Fruit fly (Drosophila melanogaster) whole organism, embryonic: ENCODE measurements around the gene CG8641.
A peak's percentile ranks its signal among the peaks of the same experiment; 100 is the strongest.

ENCODE experiments used
- Ada2b ChIP-seq: fragments of 200-800 bp; sonication (Bioruptor generic); IDR thresholded peaks from 2 replicates; pipeline ENCODE4 v1.3.6; 2022; ENCODE audit warnings: missing biosample characterization, missing genetic modification characterization
- CG10321 ChIP-seq: fragments of 200-800 bp; sonication (Bioruptor generic); IDR thresholded peaks from 2 replicates; pipeline ENCODE4 v1.3.6; 2022; ENCODE audit warnings: missing biosample characterization, missing genetic modification characterization
- CG11504 ChIP-seq: fragments of 200-800 bp; sonication (Bioruptor generic); optimal IDR thresholded peaks from 3 replicates; lab custom pipeline; 2019; ENCODE audit warnings: missing biosample characterization, mild to moderate bottlenecking, missing genetic modification characterization, moderate library complexity
- CG14965 ChIP-seq: fragments of 200-800 bp; sonication (Bioruptor generic); optimal IDR thresholded peaks from 2 replicates; lab custom pipeline; 2016; ENCODE audit warnings: missing biosample characterization, missing genetic modification characterization, borderline replicate concordance
- CG15073 ChIP-seq: fragments of 200-800 bp; sonication (Bioruptor generic); optimal IDR thresholded peaks from 2 replicates; lab custom pipeline; 2016; ENCODE audit warnings: missing biosample characterization, missing genetic modification characterization
- CG17361 ChIP-seq: fragments of 200-800 bp; sonication (Bioruptor generic); IDR thresholded peaks from 3 replicates; pipeline ENCODE4 v1.3.6; 2022; ENCODE audit warnings: missing biosample characterization, missing genetic modification characterization
- CG17385 ChIP-seq: fragments of 200-800 bp; sonication (Bioruptor generic); optimal IDR thresholded peaks from 3 replicates; lab custom pipeline; 2018; ENCODE audit warnings: missing biosample characterization, mild to moderate bottlenecking, missing genetic modification characterization
- CG17912 ChIP-seq: fragments of 200-800 bp; sonication (Bioruptor generic); optimal IDR thresholded peaks from 2 replicates; lab custom pipeline; 2018; ENCODE audit warnings: missing biosample characterization, mild to moderate bottlenecking, missing genetic modification characterization
- CG2875 ChIP-seq: fragments of 200-800 bp; sonication (Bioruptor generic); optimal IDR thresholded peaks from 2 replicates; lab custom pipeline; 2017; ENCODE audit warnings: missing biosample characterization, mild to moderate bottlenecking, missing genetic modification characterization, missing genetic modification reagents
- CG30403 ChIP-seq: fragments of 200-800 bp; sonication (Bioruptor generic); optimal IDR thresholded peaks from 3 replicates; lab custom pipeline; 2016; ENCODE audit warnings: missing biosample characterization, missing genetic modification characterization
- CG32767 ChIP-seq: fragments of 200-800 bp; sonication (Bioruptor generic); IDR thresholded peaks from 2 replicates; pipeline ENCODE4 v1.3.6; 2022; ENCODE audit warnings: missing biosample characterization, missing genetic modification characterization
- CG34376 ChIP-seq: fragments of 200-800 bp; sonication (Bioruptor generic); optimal IDR thresholded peaks from 2 replicates; lab custom pipeline; 2018; ENCODE audit warnings: missing biosample characterization, mild to moderate bottlenecking, missing genetic modification characterization
- CG3726 ChIP-seq: fragments of 200-800 bp; sonication (Bioruptor generic); IDR thresholded peaks from 3 replicates; pipeline ENCODE4, ENCODE4 v1.3.6; 2022; ENCODE audit warnings: missing biosample characterization, missing genetic modification characterization
- CG4424 ChIP-seq: fragments of 200-800 bp; sonication (Bioruptor generic); optimal IDR thresholded peaks from 3 replicates; lab custom pipeline; 2016; ENCODE audit warnings: missing biosample characterization, missing genetic modification characterization
- CG6854 ChIP-seq: fragments of 200-800 bp; sonication (Bioruptor generic); optimal IDR thresholded peaks from 3 replicates; lab custom pipeline; 2017; ENCODE audit warnings: missing biosample characterization, mild to moderate bottlenecking, missing genetic modification characterization
- CG7556 ChIP-seq: fragments of 200-800 bp; sonication (Bioruptor generic); optimal IDR thresholded peaks from 2 replicates; lab custom pipeline; 2017; ENCODE audit warnings: missing biosample characterization, mild to moderate bottlenecking, missing genetic modification characterization
- CG7839 ChIP-seq: fragments of 200-800 bp; sonication (Bioruptor generic); optimal IDR thresholded peaks from 3 replicates; lab custom pipeline; 2018; ENCODE audit warnings: missing biosample characterization, mild to moderate bottlenecking, missing genetic modification characterization, moderate library complexity
- CG8765 ChIP-seq: fragments of 200-800 bp; sonication (Bioruptor generic); IDR thresholded peaks from 2 replicates; pipeline ENCODE4 v1.3.6; 2022; ENCODE audit warnings: missing biosample characterization, missing genetic modification characterization
- CG9727 ChIP-seq: fragments of 200-800 bp; sonication (Bioruptor generic); optimal IDR thresholded peaks from 3 replicates; lab custom pipeline; 2017; ENCODE audit warnings: missing biosample characterization, mild to moderate bottlenecking, missing genetic modification characterization
- CG9932 ChIP-seq: fragments of 200-800 bp; sonication (Bioruptor generic); IDR thresholded peaks from 2 replicates; pipeline ENCODE4 v1.3.6; 2022; ENCODE audit warnings: missing biosample characterization, missing genetic modification characterization
- Dp ChIP-seq: fragments of 200-800 bp; sonication (Bioruptor generic); optimal IDR thresholded peaks from 2 replicates; lab custom pipeline; 2018; ENCODE audit warnings: missing biosample characterization, mild to moderate bottlenecking, missing genetic modification characterization, moderate library complexity
- Fer2 ChIP-seq: fragments of 200-800 bp; sonication (Bioruptor generic); optimal IDR thresholded peaks from 2 replicates; lab custom pipeline; 2018; ENCODE audit warnings: missing biosample characterization, mild to moderate bottlenecking, missing genetic modification characterization, moderate library complexity
- Hr39 ChIP-seq: fragments of >200 bp; optimal IDR thresholded peaks from 2 replicates; lab custom pipeline; 2017
- MESR4 ChIP-seq: fragments of 200-800 bp; sonication (Bioruptor generic); optimal IDR thresholded peaks from 2 replicates; lab custom pipeline; 2018; ENCODE audit warnings: missing biosample characterization, mild to moderate bottlenecking, missing genetic modification characterization, moderate library complexity
- Mad ChIP-seq: fragments of 200-800 bp; sonication (Bioruptor generic); optimal IDR thresholded peaks from 2 replicates; lab custom pipeline; 2016; ENCODE audit warnings: missing biosample characterization, missing genetic modification characterization
- NC2β ChIP-seq: fragments of 200-800 bp; sonication (Bioruptor generic); optimal IDR thresholded peaks from 2 replicates; lab custom pipeline; 2016; ENCODE audit warnings: missing biosample characterization, missing genetic modification characterization
- NfI ChIP-seq: fragments of 200-800 bp; sonication (Bioruptor generic); optimal IDR thresholded peaks from 3 replicates; lab custom pipeline; 2018; ENCODE audit warnings: missing biosample characterization, mild to moderate bottlenecking, missing genetic modification characterization, moderate library complexity
- PHDP ChIP-seq: fragments of 200-800 bp; sonication (Bioruptor generic); optimal IDR thresholded peaks from 3 replicates; lab custom pipeline; 2018; ENCODE audit warnings: missing biosample characterization, mild to moderate bottlenecking, missing genetic modification characterization, moderate library complexity
- Trl ChIP-seq, 3 experiments: fragments of >200 bp in 2 of 3; fragments of 200-800 bp in 1 of 3; sonication (Bioruptor generic) in 1 of 3; optimal IDR thresholded peaks; 2 replicates in 1 of 3; 3 replicates in 2 of 3; lab custom pipeline; 2016 to 2017; ENCODE audit warnings: missing biosample characterization in 1 of 3, missing genetic modification characterization in 1 of 3
- amos ChIP-seq: fragments of 200-800 bp; sonication (Bioruptor generic); IDR thresholded peaks from 2 replicates; pipeline ENCODE4 v1.3.6; 2022; ENCODE audit warnings: missing biosample characterization, missing genetic modification characterization; ENCODE audit not compliant: partially characterized antibody
- ato ChIP-seq: fragments of 200-800 bp; sonication (Bioruptor generic); IDR thresholded peaks from 2 replicates; pipeline ENCODE4 v1.3.6; 2022; ENCODE audit warnings: missing biosample characterization, missing genetic modification characterization; ENCODE audit not compliant: partially characterized antibody
- bowl ChIP-seq: fragments of 200-800 bp; sonication (Bioruptor generic); IDR thresholded peaks from 2 replicates; pipeline ENCODE4 v1.3.6; 2022; ENCODE audit warnings: missing biosample characterization, missing genetic modification characterization
- btn ChIP-seq: fragments of 200-800 bp; sonication (Bioruptor generic); optimal IDR thresholded peaks from 2 replicates; lab custom pipeline; 2016; ENCODE audit warnings: missing biosample characterization, missing genetic modification characterization
- ci ChIP-seq: fragments of 200-800 bp; sonication (Bioruptor generic); IDR thresholded peaks from 3 replicates; pipeline ENCODE4 v1.3.6; 2022; ENCODE audit warnings: missing biosample characterization, missing genetic modification characterization
- disco-r ChIP-seq: fragments of 200-800 bp; sonication (Bioruptor generic); optimal IDR thresholded peaks from 2 replicates; lab custom pipeline; 2016; ENCODE audit warnings: missing biosample characterization, missing genetic modification characterization
- ftz-f1 ChIP-seq: fragments of 200-800 bp; sonication (Bioruptor generic); optimal IDR thresholded peaks from 2 replicates; lab custom pipeline; 2016; ENCODE audit warnings: missing biosample characterization, missing genetic modification characterization
- gfzf ChIP-seq: fragments of 200-800 bp; sonication (Bioruptor generic); optimal IDR thresholded peaks from 2 replicates; lab custom pipeline; 2016; ENCODE audit warnings: missing biosample characterization, mild to moderate bottlenecking, missing genetic modification characterization, moderate library complexity
- grn ChIP-seq: fragments of 200-800 bp; sonication (Bioruptor generic); optimal IDR thresholded peaks from 3 replicates; lab custom pipeline; 2017; ENCODE audit warnings: missing biosample characterization, missing genetic modification characterization
- gsb-n ChIP-seq: fragments of 200-800 bp; sonication (Bioruptor generic); optimal IDR thresholded peaks from 3 replicates; lab custom pipeline; 2018; ENCODE audit warnings: missing biosample characterization, mild to moderate bottlenecking, missing genetic modification characterization
- hkb ChIP-seq, 2 experiments: fragments of 200-800 bp in 1 of 2; fragments of >200 bp in 1 of 2; sonication (Bioruptor generic) in 1 of 2; IDR thresholded peaks in 1 of 2; optimal IDR thresholded peaks in 1 of 2; 2 replicates each; pipeline versions ENCODE4 v1.3.6 to Lab custom; 2017 to 2022; ENCODE audit warnings: missing biosample characterization in 1 of 2, missing genetic modification characterization in 1 of 2
- lab ChIP-seq: fragments of 200-800 bp; sonication (Bioruptor generic); optimal IDR thresholded peaks from 3 replicates; lab custom pipeline; 2017; ENCODE audit warnings: missing biosample characterization, missing genetic modification characterization, mild to moderate bottlenecking, moderate library complexity, missing genetic modification reagents
- pnt ChIP-seq: fragments of 200-800 bp; sonication (Bioruptor generic); optimal IDR thresholded peaks from 3 replicates; lab custom pipeline; 2016; ENCODE audit warnings: missing biosample characterization, missing genetic modification characterization
- row ChIP-seq: fragments of 200-800 bp; sonication (Bioruptor generic); IDR thresholded peaks from 3 replicates; pipeline ENCODE4 v1.3.6; 2022; ENCODE audit warnings: missing biosample characterization, missing genetic modification characterization
- sens-2 ChIP-seq: fragments of 200-800 bp; sonication (Bioruptor generic); IDR thresholded peaks from 2 replicates; pipeline ENCODE4 v1.3.6; 2022; ENCODE audit warnings: missing biosample characterization, missing genetic modification characterization
- sim ChIP-seq: fragments of 200-800 bp; sonication (Bioruptor generic); IDR thresholded peaks from 2 replicates; pipeline ENCODE4 v1.3.6; 2022; ENCODE audit warnings: missing biosample characterization, missing genetic modification characterization
- stwl ChIP-seq: fragments of 200-800 bp; sonication (Bioruptor generic); optimal IDR thresholded peaks from 3 replicates; lab custom pipeline; 2018; ENCODE audit warnings: missing biosample characterization, mild to moderate bottlenecking, missing genetic modification characterization, moderate library complexity
- ttk ChIP-seq: fragments of 200-800 bp; sonication (Bioruptor generic); IDR thresholded peaks from 2 replicates; pipeline ENCODE4 v2.1.2; 2022; ENCODE audit warnings: missing biosample characterization, missing genetic modification characterization
- tx ChIP-seq: fragments of 200-800 bp; sonication (Bioruptor generic); optimal IDR thresholded peaks from 2 replicates; lab custom pipeline; 2016; ENCODE audit warnings: missing biosample characterization, missing genetic modification characterization
- wek ChIP-seq: fragments of 200-800 bp; sonication (Bioruptor generic); optimal IDR thresholded peaks from 3 replicates; lab custom pipeline; 2018; ENCODE audit warnings: missing biosample characterization, mild to moderate bottlenecking, missing genetic modification characterization, moderate library complexity
- zen ChIP-seq: fragments of 200-800 bp; sonication (Bioruptor generic); optimal IDR thresholded peaks from 3 replicates; lab custom pipeline; 2018; ENCODE audit warnings: missing biosample characterization, mild to moderate bottlenecking, missing genetic modification characterization, moderate library complexity
- zfh1 ChIP-seq: fragments of 200-800 bp; sonication (Bioruptor generic); IDR thresholded peaks from 3 replicates; pipeline ENCODE4 v1.3.6; 2022; ENCODE audit warnings: missing biosample characterization, missing genetic modification characterization

Gene CG8641

dm6 chr3L:7087347-7087746, 10.1 kb upstream of the CG8641 start (continued):
- no peak for TF ChIP-seq Mad (GFP tag; lab: Kevin White, UChicago)
- no peak for TF ChIP-seq pnt (GFP tag; lab: Kevin White, UChicago)
- no peak for TF ChIP-seq CG9727 (GFP tag; lab: Kevin White, UChicago)
- no peak for TF ChIP-seq Fer2
- no peak for TF ChIP-seq CG9932 (GFP tag; lab: Robert Waterston, UW)
- TF ChIP-seq CG2875 (GFP tag; lab: Kevin White, UChicago) = no peak
- no peak for TF ChIP-seq disco-r (GFP tag; lab: Kevin White, UChicago)
- no peak for TF ChIP-seq CG10321 (GFP tag; lab: Robert Waterston, UW)
- no peak for TF ChIP-seq NC2β (GFP tag; lab: Kevin White, UChicago)
- TF ChIP-seq CG7839 (tag; lab: Kevin White, UChicago) = no peak
- TF ChIP-seq gsb-n = no peak
- no peak for TF ChIP-seq CG3726 (GFP tag; lab: Robert Waterston, UW)
- TF ChIP-seq stwl (tag; lab: Kevin White, UChicago) = no peak
- TF ChIP-seq btn (GFP tag; lab: Kevin White, UChicago) = no peak
- TF ChIP-seq CG4424 (GFP tag; lab: Kevin White, UChicago) = no peak
- TF ChIP-seq amos (GFP tag; lab: Robert Waterston, UW) = no peak
- TF ChIP-seq CG14965 (GFP tag; lab: Kevin White, UChicago) = no peak
- no peak for TF ChIP-seq Trl (optimal IDR thresholded peaks at IDR 0.05; lab: Kevin White, UChicago)
- TF ChIP-seq Trl (GFP tag; optimal IDR thresholded peaks at IDR 0.05; lab: Kevin White, UChicago) = no peak
- TF ChIP-seq PHDP (tag; lab: Kevin White, UChicago) = no peak
- TF ChIP-seq row (GFP tag; lab: Robert Waterston, UW) = peak; percentile 32; the same call in 1 of the 3 replicates
- no peak for TF ChIP-seq ato (GFP tag; lab: Robert Waterston, UW)
- no peak for TF ChIP-seq CG6854 (GFP tag; lab: Kevin White, UChicago)
- no peak for TF ChIP-seq wek (GFP tag; lab: Kevin White, UChicago)
- no peak for TF ChIP-seq sim (GFP tag; lab: Robert Waterston, UW)
- no peak for TF ChIP-seq CG15073 (GFP tag; lab: Kevin White, UChicago)
- no peak for TF ChIP-seq ftz-f1 (GFP tag; lab: Kevin White, UChicago)
- no peak for TF ChIP-seq tx (GFP tag; lab: Kevin White, UChicago)
- no peak for TF ChIP-seq grn (GFP tag; lab: Kevin White, UChicago)
- TF ChIP-seq ci = no peak
- 0 out of 3 replicates have a peak, but pooled peaks have one; percentile 29 for TF ChIP-seq zfh1
- no peak for TF ChIP-seq CG32767
- no peak for TF ChIP-seq CG7556
- no peak for TF ChIP-seq Dp
- TF ChIP-seq Ada2b (GFP tag; lab: Robert Waterston, UW) = no peak
- no peak for TF ChIP-seq lab (GFP tag; lab: Kevin White, UChicago)
- TF ChIP-seq CG17361 (GFP tag; lab: Robert Waterston, UW) = no peak
- TF ChIP-seq MESR4 (GFP tag; lab: Kevin White, UChicago) = no peak
- no peak for TF ChIP-seq CG8765
- 0 out of 2 replicates have a peak, but pooled peaks have one; percentile 33 for TF ChIP-seq ttk (GFP tag; lab: Robert Waterston, UW)
- no peak for TF ChIP-seq bowl
- no peak for TF ChIP-seq sens-2 (GFP tag; lab: Robert Waterston, UW)
- TF ChIP-seq CG17912 = no peak
- no peak for TF ChIP-seq CG30403 (GFP tag; lab: Kevin White, UChicago)
- TF ChIP-seq Hr39 (lab: Kevin White, UChicago) = no peak
- no peak for TF ChIP-seq zen (tag; lab: Kevin White, UChicago)
- no peak for TF ChIP-seq CG34376 (GFP tag; lab: Kevin White, UChicago)
- no peak for TF ChIP-seq NfI (GFP tag; lab: Kevin White, UChicago)
- TF ChIP-seq hkb (optimal IDR thresholded peaks at IDR 0.05; lab: Kevin White, UChicago) = no peak
- TF ChIP-seq hkb (GFP tag; IDR thresholded peaks at IDR 0.05; lab: Robert Waterston, UW) = peak; percentile 39; the same call in 1 of the 2 replicates
- no peak for TF ChIP-seq gfzf
- TF ChIP-seq CG17385 (GFP tag; lab: Kevin White, UChicago) = no peak
- peak; percentile 39 for TF ChIP-seq CG11504 (tag; lab: Kevin White, UChicago)
